Worm (Caenorhabditis elegans) whole organism, early embryonic: ENCODE measurements around the gene R03H10.11.

Source experiments
- aly-1 ChIP-seq: sonication (generic microtip); optimal IDR thresholded peaks from 2 replicates; lab custom pipeline; 2016; ENCODE audit warnings: missing genetic modification characterization, missing compliant biosample characterization
- ama-1 ChIP-seq: fragments of 150-350 bp; optimal IDR thresholded peaks from 2 replicates; lab custom pipeline; 2014
- ceh-36 ChIP-seq: sonication (generic microtip); optimal IDR thresholded peaks from 2 replicates; lab custom pipeline; 2016; ENCODE audit warnings: missing genetic modification characterization, inconsistent platforms, missing compliant biosample characterization
- ets-7 ChIP-seq: sonication (generic microtip); optimal IDR thresholded peaks from 2 replicates; lab custom pipeline; 2016; ENCODE audit warnings: missing genotype, missing genetic modification characterization, missing compliant biosample characterization
- flt-1 ChIP-seq: fragments of 200-800 bp; sonication (Bioruptor generic); IDR thresholded peaks from 2 replicates; pipeline ENCODE4 v1.3.6; 2022; ENCODE audit warnings: missing genetic modification characterization, missing compliant biosample characterization
- hmbx-1 ChIP-seq: sonication (generic microtip); optimal IDR thresholded peaks from 2 replicates; lab custom pipeline; 2016; ENCODE audit warnings: mild to moderate bottlenecking, missing genetic modification characterization, missing compliant biosample characterization
- hmg-4 ChIP-seq: fragments of 200-800 bp; sonication (Bioruptor generic); optimal IDR thresholded peaks from 2 replicates; lab custom pipeline; 2018; ENCODE audit warnings: mild to moderate bottlenecking, missing genetic modification characterization, missing compliant biosample characterization
- sea-1 ChIP-seq: fragments of 200-800 bp; sonication (Bioruptor generic); conservative IDR thresholded peaks from 2 replicates; pipeline ENCODE4 v1.3.6; 2022; ENCODE audit warnings: missing genetic modification characterization, missing compliant biosample characterization
- tbx-11 ChIP-seq: fragments of 200-800 bp; sonication (Bioruptor generic); IDR thresholded peaks from 2 replicates; pipeline ENCODE4 v1.3.6; 2022; ENCODE audit warnings: missing genetic modification characterization, missing compliant biosample characterization

DNA sequence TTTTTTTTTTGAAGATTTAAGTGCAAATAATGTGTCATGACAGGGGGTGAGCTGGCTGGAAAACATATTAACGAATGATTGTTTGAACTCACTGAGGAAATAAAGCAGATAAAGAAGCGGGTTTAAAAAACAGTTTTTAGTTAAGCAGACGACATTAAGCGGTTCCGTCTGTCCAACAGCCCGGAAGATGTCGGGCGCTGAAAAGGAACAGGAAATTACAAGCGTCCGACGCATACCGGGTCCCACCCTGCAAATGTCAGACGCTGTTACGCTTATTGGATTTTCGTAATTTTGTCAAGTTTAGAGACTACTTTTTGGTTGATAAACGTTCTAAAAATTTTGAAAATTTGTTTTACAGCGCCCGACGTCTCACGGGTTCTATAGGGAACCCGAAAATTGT, 22.9 kb upstream of the R03H10.11 start:
- TF ChIP-seq ceh-36 (tag; lab: Kevin White, UChicago) (no peak), hmbx-1 (no peak), hmg-4 (GFP tag; lab: Kevin White, UChicago) (no peak), ama-1 (lab: Kevin White, UChicago) (no peak), tbx-11 (GFP tag; lab: Robert Waterston, UW) (no peak), sea-1 (GFP tag; lab: Robert Waterston, UW) (no peak), aly-1 (tag; lab: Kevin White, UChicago) (no peak), ets-7 (tag; lab: Kevin White, UChicago) (no peak), flt-1 (GFP tag; lab: Robert Waterston, UW) (no peak)
